Fruit fly (Drosophila melanogaster): ENCODE results near the gene CG10132.

- TF ChIP-seq OdsH (GFP tag; optimal IDR thresholded peaks at IDR 0.05) (no peak), Gug (GFP tag; IDR thresholded peaks at IDR 0.05) (no peak), Blimp-1 (GFP tag; optimal IDR thresholded peaks at IDR 0.05) (no peak), Hr38 (GFP tag; optimal IDR thresholded peaks at IDR 0.05) (no peak), CG6808 (GFP tag; optimal IDR thresholded peaks at IDR 0.05) (no peak)
Observed at dm6 chr2L:19526316-19526715, 7.7 kb downstream of the CG10132 start, which contains the start of the genes Dpm1 and CG10137.
